Worm (Caenorhabditis elegans) whole organism, mixed stage, embryonic: ENCODE results near the gene hal-3.

Experiments used
- bed-3 ChIP-seq: fragments of 200-800 bp; sonication (Bioruptor generic); optimal IDR thresholded peaks from 3 replicates; lab custom pipeline; 2018; ENCODE audit warnings: mild to moderate bottlenecking, missing genetic modification characterization, moderate library complexity, missing compliant biosample characterization
- ces-1 ChIP-seq: fragments of 150-350 bp; optimal IDR thresholded peaks from 2 replicates; lab custom pipeline; 2014; ENCODE audit warnings: missing biosample characterization, missing genetic modification reagents, missing genetic modification characterization
- drap-1 ChIP-seq: fragments of 200-800 bp; sonication (Bioruptor generic); optimal IDR thresholded peaks from 3 replicates; lab custom pipeline; 2018; ENCODE audit warnings: mild to moderate bottlenecking, missing genetic modification characterization, missing compliant biosample characterization
- elt-1 ChIP-seq: sonication (generic microtip); optimal IDR thresholded peaks from 2 replicates; lab custom pipeline; 2017; ENCODE audit warnings: missing genetic modification characterization, mild to moderate bottlenecking, missing compliant biosample characterization, antibody characterized with exemption, moderate library complexity, borderline replicate concordance; ENCODE audit not compliant: insufficient read depth
- mab-5 ChIP-seq: fragments of 150-350 bp; optimal IDR thresholded peaks from 2 replicates; lab custom pipeline; 2014; ENCODE audit warnings: missing biosample characterization, missing genetic modification characterization
- mep-1 ChIP-seq: fragments of 150-350 bp; optimal IDR thresholded peaks from 2 replicates; lab custom pipeline; 2017; ENCODE audit warnings: missing biosample characterization, missing genetic modification reagents, missing genetic modification characterization, inconsistent platforms
- snpc-4 ChIP-seq: fragments of 150-350 bp; optimal IDR thresholded peaks from 2 replicates; lab custom pipeline; 2014; ENCODE audit warnings: missing biosample characterization, missing genetic modification characterization
- unc-62 ChIP-seq: fragments of 150-350 bp; optimal IDR thresholded peaks from 2 replicates; lab custom pipeline; 2014; ENCODE audit warnings: missing biosample characterization, missing genetic modification reagents, missing genetic modification characterization
- ztf-11 ChIP-seq: fragments of 150-350 bp; optimal IDR thresholded peaks from 2 replicates; lab custom pipeline; 2014; ENCODE audit warnings: missing biosample characterization, missing genetic modification characterization

DNA sequence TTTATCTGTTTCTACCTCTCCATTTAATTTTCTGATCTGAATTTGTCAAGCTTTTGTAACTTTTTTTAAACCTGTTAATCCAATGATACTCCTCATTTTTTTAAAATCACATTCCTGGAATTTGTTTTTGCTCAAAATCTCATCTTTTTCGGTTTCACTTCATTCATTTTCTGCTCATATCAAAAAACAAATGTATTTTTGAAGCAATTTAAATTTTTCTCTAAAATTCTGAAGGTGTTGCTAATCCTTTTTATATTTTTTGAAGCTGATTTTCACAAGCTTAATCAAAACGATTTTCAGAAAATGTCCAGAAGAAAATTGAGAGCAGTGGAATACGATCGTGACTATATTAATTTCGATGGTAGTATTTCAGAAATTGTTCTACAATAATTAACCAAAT, 22.0 kb downstream of the hal-3 start, which contains the start of gene E02H1.5:
- TF ChIP-seq mep-1 (tag; lab: Kevin White, UChicago) = no peak
- no peak for TF ChIP-seq ztf-11 (tag; lab: Kevin White, UChicago)
- TF ChIP-seq elt-1 (tag; lab: Kevin White, UChicago) = no peak
- TF ChIP-seq snpc-4 (tag; lab: Kevin White, UChicago) = no peak
- TF ChIP-seq unc-62 (GFP tag; lab: Kevin White, UChicago) = no peak
- no peak for TF ChIP-seq ces-1 (GFP tag; lab: Kevin White, UChicago)
- TF ChIP-seq bed-3 (GFP tag; lab: Kevin White, UChicago) = no peak
- no peak for TF ChIP-seq mab-5
- TF ChIP-seq drap-1 = no peak
